Fruit fly (Drosophila melanogaster): ENCODE measurements around the gene CASK.

The CASK gene

DNA sequence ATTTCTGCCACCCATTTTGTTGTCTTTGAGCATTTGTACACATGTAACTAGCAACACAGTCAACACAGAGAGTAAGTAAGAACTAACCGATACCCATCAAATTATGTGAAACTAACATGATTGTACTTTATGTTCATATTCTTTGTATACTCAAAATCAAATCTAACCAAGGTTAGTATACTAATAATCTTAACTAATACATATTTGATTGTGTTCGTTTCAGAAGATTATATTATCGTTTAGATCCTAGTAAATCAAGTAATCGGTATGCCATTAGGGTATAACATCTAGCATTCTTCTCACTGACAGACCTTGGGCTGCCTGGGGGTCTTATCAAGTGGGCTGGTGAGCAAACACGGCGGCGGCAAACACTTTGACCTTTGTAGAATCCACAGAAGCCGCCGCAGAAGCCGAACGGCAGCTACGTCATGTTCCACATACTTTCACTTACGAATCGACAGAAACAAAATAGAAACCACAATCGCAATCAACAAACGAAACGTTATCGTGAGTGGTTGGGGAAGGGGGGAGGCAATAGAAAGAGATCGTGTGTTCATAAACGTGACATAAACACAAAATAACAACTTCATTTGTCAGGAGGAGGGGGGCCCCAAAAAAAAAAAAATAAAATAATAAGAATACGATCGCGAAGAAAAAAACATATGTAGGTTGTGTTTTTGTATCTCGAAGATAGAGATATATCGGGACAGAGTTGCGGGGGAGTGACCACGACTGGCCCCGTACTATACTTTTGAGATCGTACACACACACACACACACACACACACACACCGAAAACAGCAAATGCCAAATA is 13.1 kb upstream of the CASK start (continued):
- TF ChIP-seq CG13775 (GFP tag; optimal IDR thresholded peaks at IDR 0.05) (no peak), NC2β (GFP tag; optimal IDR thresholded peaks at IDR 0.05) (no peak), Gug (GFP tag; IDR thresholded peaks at IDR 0.05) (no peak), CG10209 (GFP tag; optimal IDR thresholded peaks at IDR 0.05) (peak; percentile 14), CG11696 (GFP tag; IDR thresholded peaks at IDR 0.05) (no peak), Aef1 (GFP tag; IDR thresholded peaks at IDR 0.05) (no peak), MBD-R2 (GFP tag; IDR thresholded peaks at IDR 0.05) (no peak), CG4282 (GFP tag; optimal IDR thresholded peaks at IDR 0.05) (no peak), seq (GFP tag; IDR thresholded peaks at IDR 0.05) (no peak), CrebB (tag; optimal IDR thresholded peaks at IDR 0.05) (no peak), E2f1 (GFP tag; IDR thresholded peaks at IDR 0.05) (no peak), Spps (tag; optimal IDR thresholded peaks at IDR 0.05) (peak; percentile 18), Hmx (GFP tag; optimal IDR thresholded peaks at IDR 0.05) (no peak), Dll (GFP tag; IDR thresholded peaks at IDR 0.05; ENCODE audit: partially characterized antibody) (no peak), chif (GFP tag; optimal IDR thresholded peaks at IDR 0.05) (peak in 1 of 2 experiments; percentile 39), vvl (GFP tag; IDR thresholded peaks at IDR 0.05) (peak; percentile 12; the same call in 1 of the 2 replicates), dm (GFP tag; optimal IDR thresholded peaks at IDR 0.05) (no peak), dati (GFP tag; IDR thresholded peaks at IDR 0.05) (no peak), HHEX (GFP tag; optimal IDR thresholded peaks at IDR 0.05) (no peak), CG12942 (GFP tag; optimal IDR thresholded peaks at IDR 0.05) (no peak), HLH3B (GFP tag; IDR thresholded peaks at IDR 0.05) (no peak), CG12391 (tag; optimal IDR thresholded peaks at IDR 0.05) (peak; percentile 24), HmgZ (tag; optimal IDR thresholded peaks at IDR 0.05) (no peak), CG8089 (GFP tag; optimal IDR thresholded peaks at IDR 0.05) (no peak), CG2875 (GFP tag; optimal IDR thresholded peaks at IDR 0.05) (no peak), cg (GFP tag; optimal IDR thresholded peaks at IDR 0.05) (no peak), pum (GFP tag; optimal IDR thresholded peaks at IDR 0.05) (no peak), CG13296 (GFP tag; optimal IDR thresholded peaks at IDR 0.05) (no peak), CHES-1-like (GFP tag; optimal IDR thresholded peaks at IDR 0.05) (no peak), CG8478 (optimal IDR thresholded peaks at IDR 0.05) (no peak), pfk (GFP tag; optimal IDR thresholded peaks at IDR 0.05) (no peak), danr (GFP tag; IDR thresholded peaks at IDR 0.05) (no peak), dysf (GFP tag; IDR thresholded peaks at IDR 0.05) (no peak), CG1602 (GFP tag; optimal IDR thresholded peaks at IDR 0.05) (peak; percentile 11), tna (GFP tag; IDR thresholded peaks at IDR 0.05; ENCODE audit: partially characterized antibody) (0 out of 2 replicates have a peak, but pooled peaks have one; percentile 34), knrl (GFP tag; IDR thresholded peaks at IDR 0.05; ENCODE audit: partially characterized antibody) (no peak), Adf1 (GFP tag; IDR thresholded peaks at IDR 0.05) (no peak), kni (GFP tag; optimal IDR thresholded peaks at IDR 0.05) (peak; percentile 9), CG2678 (tag; optimal IDR thresholded peaks at IDR 0.05) (peak; percentile 0), CG17385 (GFP tag; optimal IDR thresholded peaks at IDR 0.05) (no peak), D19A (tag; optimal IDR thresholded peaks at IDR 0.05) (no peak), kay (GFP tag; optimal IDR thresholded peaks at IDR 0.05) (no peak), vfl (GFP tag; optimal IDR thresholded peaks at IDR 0.05) (no peak), hb (GFP tag; IDR thresholded peaks at IDR 0.05; ENCODE audit: partially characterized antibody) (no peak), gce (GFP tag; IDR thresholded peaks at IDR 0.05) (0 out of 3 replicates have a peak, but pooled peaks have one; percentile 10), hth (optimal IDR thresholded peaks at IDR 0.05) (no peak), HLH4C (GFP tag; IDR thresholded peaks at IDR 0.05; ENCODE audit: partially characterized antibody) (peak; percentile 56; the same call in 2 of the 3 replicates), CG2712 (tag; optimal IDR thresholded peaks at IDR 0.05) (peak; percentile 17), bbx (GFP tag; IDR thresholded peaks at IDR 0.05; ENCODE audit: partially characterized antibody) (no peak), en (GFP tag; optimal IDR thresholded peaks at IDR 0.05) (no peak)
